Fruit fly (Drosophila melanogaster): ENCODE data around the gene Task6.

DNA sequence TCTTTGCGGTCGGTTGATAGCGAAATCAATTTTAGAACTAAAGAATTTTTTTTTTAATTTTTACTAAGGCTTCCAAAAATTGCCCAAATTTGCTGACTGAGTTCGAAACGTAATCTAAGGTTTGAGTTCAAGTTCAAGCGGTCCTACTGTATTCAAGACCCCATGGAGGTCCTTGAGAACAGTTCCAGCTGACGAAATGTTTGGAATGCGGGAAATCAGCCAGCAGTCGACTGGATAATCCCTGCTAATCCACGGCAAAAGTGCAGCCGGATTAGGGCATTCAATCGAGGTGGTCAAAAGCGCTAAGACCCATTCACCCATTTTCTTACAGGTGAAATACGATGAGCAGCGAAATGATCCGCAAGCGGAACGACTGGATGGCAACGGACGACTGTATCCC, 26.4 kb upstream of the Task6 start, which contains the start of gene f-cup:
- no peak for TF ChIP-seq psq (optimal IDR thresholded peaks at IDR 0.05)
- TF ChIP-seq CG8478 (optimal IDR thresholded peaks at IDR 0.05): no peak
- TF ChIP-seq Dll (optimal IDR thresholded peaks at IDR 0.05): no peak
- TF ChIP-seq EcR (GFP tag; optimal IDR thresholded peaks at IDR 0.05): no peak
- TF ChIP-seq pan (optimal IDR thresholded peaks at IDR 0.05): no peak
- TF ChIP-seq usp (GFP tag; optimal IDR thresholded peaks at IDR 0.05): no peak

Measured in whole organism.